Worm (Caenorhabditis elegans) whole organism, L1 larva: ENCODE results near the gene tag-120.

Source experiments
- C04F5.9 ChIP-seq: sonication (generic microtip); optimal IDR thresholded peaks from 2 replicates; lab custom pipeline; 2016; ENCODE audit warnings: missing genetic modification characterization, missing compliant biosample characterization
- C16A3.4 ChIP-seq: fragments of 150-350 bp; optimal IDR thresholded peaks from 2 replicates; lab custom pipeline; 2014; ENCODE audit warnings: missing biosample characterization, missing genetic modification characterization
- C34B4.2 ChIP-seq: sonication (generic microtip); optimal IDR thresholded peaks from 2 replicates; lab custom pipeline; 2017; ENCODE audit warnings: mild to moderate bottlenecking, missing genetic modification characterization, missing compliant biosample characterization
- F16B12.6 ChIP-seq: fragments of 150-350 bp; optimal IDR thresholded peaks from 2 replicates; lab custom pipeline; 2014; ENCODE audit warnings: missing biosample characterization, missing genetic modification characterization
- Y116A8C.19 ChIP-seq: sonication (generic microtip); optimal IDR thresholded peaks from 2 replicates; lab custom pipeline; 2016; ENCODE audit warnings: missing compliant biosample characterization, missing genetic modification characterization, borderline replicate concordance
- alr-1 ChIP-seq: fragments of 200-800 bp; sonication (Bioruptor generic); optimal IDR thresholded peaks from 2 replicates; lab custom pipeline; 2018; ENCODE audit warnings: borderline replicate concordance, mild to moderate bottlenecking, missing genetic modification characterization, missing compliant biosample characterization
- ama-1 ChIP-seq: fragments of 150-350 bp; optimal IDR thresholded peaks from 2 replicates; lab custom pipeline; 2014
- blmp-1 ChIP-seq: fragments of 150-350 bp; optimal IDR thresholded peaks from 2 replicates; lab custom pipeline; 2014; ENCODE audit warnings: missing biosample characterization, missing genetic modification characterization
- ceh-82 ChIP-seq, 3 experiments: fragments of 150-350 bp in 1 of 3; sonication (generic microtip) in 2 of 3; optimal IDR thresholded peaks; 2 replicates each; lab custom pipeline; 2014 to 2017; ENCODE audit warnings: missing biosample characterization in 3 of 3, missing genetic modification characterization in 3 of 3
- dpl-1 ChIP-seq, 3 experiments: fragments of 150-350 bp in 2 of 3; sonication (generic microtip) in 1 of 3; optimal IDR thresholded peaks; 2 replicates each; lab custom pipeline; 2014 to 2017; ENCODE audit warnings: missing biosample characterization in 3 of 3, missing genetic modification characterization in 3 of 3, missing genetic modification reagents in 3 of 3
- dsc-1 ChIP-seq: sonication (generic microtip); optimal IDR thresholded peaks from 2 replicates; lab custom pipeline; 2016; ENCODE audit warnings: mild to moderate bottlenecking, missing genetic modification characterization, missing compliant biosample characterization
- efl-3 ChIP-seq: fragments of 200-800 bp; sonication (Bioruptor generic); optimal IDR thresholded peaks from 2 replicates; lab custom pipeline; 2018; ENCODE audit warnings: mild to moderate bottlenecking, missing genetic modification characterization, missing compliant biosample characterization
- elt-2 ChIP-seq: sonication (generic microtip); optimal IDR thresholded peaks from 2 replicates; lab custom pipeline; 2016; ENCODE audit warnings: missing genetic modification characterization, mild to moderate bottlenecking, inconsistent platforms, missing compliant biosample characterization, missing genetic modification reagents
- elt-3 ChIP-seq, 6 experiments: fragments of 150-350 bp in 1 of 6; sonication (generic microtip); optimal IDR thresholded peaks; 2 replicates each; lab custom pipeline; 2017 to 2018; ENCODE audit warnings: missing biosample characterization in 6 of 6, missing genetic modification characterization in 6 of 6, inconsistent platforms in 1 of 6
- ets-5 ChIP-seq: fragments of 200-800 bp; sonication (Bioruptor generic); IDR thresholded peaks from 2 replicates; pipeline ENCODE4 v1.3.6; 2022; ENCODE audit warnings: missing genetic modification characterization, missing compliant biosample characterization
- fkh-10 ChIP-seq: sonication (generic microtip); optimal IDR thresholded peaks from 2 replicates; lab custom pipeline; 2017; ENCODE audit warnings: missing biosample characterization, missing genetic modification reagents, missing genetic modification characterization
- fkh-4 ChIP-seq: sonication (generic microtip); optimal IDR thresholded peaks from 2 replicates; lab custom pipeline; 2016; ENCODE audit warnings: missing compliant biosample characterization, missing genetic modification characterization, borderline replicate concordance
- hlh-17 ChIP-seq: fragments of 200-800 bp; sonication (Bioruptor generic); optimal IDR thresholded peaks from 2 replicates; lab custom pipeline; 2018; ENCODE audit warnings: missing genetic modification characterization, mild to moderate bottlenecking, missing compliant biosample characterization, moderate library complexity, borderline replicate concordance
- hpl-2 ChIP-seq: fragments of 150-350 bp; optimal IDR thresholded peaks from 2 replicates; lab custom pipeline; 2014; ENCODE audit warnings: missing biosample characterization, missing genetic modification reagents, missing genetic modification characterization
- jun-1 ChIP-seq: fragments of 150-350 bp; optimal IDR thresholded peaks from 2 replicates; lab custom pipeline; 2014; ENCODE audit warnings: missing biosample characterization, missing genetic modification reagents, missing genetic modification characterization
- lin-13 ChIP-seq: fragments of 150-350 bp; optimal IDR thresholded peaks from 2 replicates; lab custom pipeline; 2014; ENCODE audit warnings: missing biosample characterization, missing genetic modification reagents, missing genetic modification characterization
- lin-14 ChIP-seq: fragments of 200-800 bp; sonication (Bioruptor generic); optimal IDR thresholded peaks from 2 replicates; lab custom pipeline; 2018; ENCODE audit warnings: mild to moderate bottlenecking, missing genetic modification characterization, moderate library complexity, missing compliant biosample characterization
- lin-15B ChIP-seq: fragments of 150-350 bp; sonication (generic microtip); optimal IDR thresholded peaks from 3 replicates; lab custom pipeline; 2014; ENCODE audit warnings: missing biosample characterization, missing genetic modification characterization
- lin-35 ChIP-seq, 2 experiments: fragments of 150-350 bp; optimal IDR thresholded peaks; 2 replicates each; lab custom pipeline; 2014; ENCODE audit warnings: missing biosample characterization in 2 of 2, missing genetic modification characterization in 2 of 2, missing genetic modification reagents in 2 of 2
- lir-3 ChIP-seq: sonication (generic microtip); optimal IDR thresholded peaks from 2 replicates; lab custom pipeline; 2016; ENCODE audit warnings: mild to moderate bottlenecking, missing genetic modification characterization, moderate library complexity, missing compliant biosample characterization; ENCODE audit not compliant: poor library complexity
- lsy-2 ChIP-seq, 2 experiments: fragments of 150-350 bp; optimal IDR thresholded peaks; 2 replicates each; lab custom pipeline; 2014; ENCODE audit warnings: missing biosample characterization in 2 of 2, missing genetic modification characterization in 2 of 2
- mab-9 ChIP-seq: fragments of 200-800 bp; sonication (Bioruptor generic); IDR thresholded peaks from 2 replicates; pipeline ENCODE4 v1.3.6; 2022; ENCODE audit warnings: missing genetic modification reagents, missing genetic modification characterization, missing compliant biosample characterization
- mep-1 ChIP-seq: fragments of 150-350 bp; optimal IDR thresholded peaks from 2 replicates; lab custom pipeline; 2014; ENCODE audit warnings: missing biosample characterization, missing genetic modification characterization
- nhr-11 ChIP-seq: fragments of 150-350 bp; optimal IDR thresholded peaks from 2 replicates; lab custom pipeline; 2014; ENCODE audit warnings: missing biosample characterization, missing genetic modification characterization
- nhr-19 ChIP-seq: fragments of 200-800 bp; sonication (Bioruptor generic); conservative IDR thresholded peaks from 2 replicates; pipeline ENCODE4 v1.3.6; 2022; ENCODE audit warnings: missing genetic modification characterization, missing compliant biosample characterization
- nhr-71 ChIP-seq: sonication (generic microtip); optimal IDR thresholded peaks from 2 replicates; lab custom pipeline; 2016; ENCODE audit warnings: mild to moderate bottlenecking, missing genetic modification characterization, moderate library complexity, missing compliant biosample characterization
- nhr-85 ChIP-seq: sonication (generic microtip); peaks from one replicate; lab custom pipeline; 2016; ENCODE audit warnings: missing genetic modification characterization, inconsistent platforms, missing compliant biosample characterization
- nhr-90 ChIP-seq: sonication (generic microtip); optimal IDR thresholded peaks from 2 replicates; lab custom pipeline; 2016; ENCODE audit warnings: mild to moderate bottlenecking, missing genetic modification characterization, missing compliant biosample characterization; ENCODE audit not compliant: poor library complexity
- pqm-1 ChIP-seq: sonication (generic microtip); optimal IDR thresholded peaks from 3 replicates; lab custom pipeline; 2017; ENCODE audit warnings: missing biosample characterization, missing genetic modification characterization
- rnt-1 ChIP-seq: sonication (generic microtip); optimal IDR thresholded peaks from 2 replicates; lab custom pipeline; 2016; ENCODE audit warnings: mild to moderate bottlenecking, missing genetic modification characterization, moderate library complexity, missing compliant biosample characterization
- sox-4 ChIP-seq: sonication (generic microtip); optimal IDR thresholded peaks from 2 replicates; lab custom pipeline; 2016; ENCODE audit warnings: missing genetic modification characterization, missing compliant biosample characterization
- unc-130 ChIP-seq: fragments of 150-350 bp; optimal IDR thresholded peaks from 2 replicates; lab custom pipeline; 2017; ENCODE audit warnings: missing biosample characterization, missing genetic modification characterization, inconsistent platforms
- unc-30 ChIP-seq: sonication (generic microtip); optimal IDR thresholded peaks from 2 replicates; lab custom pipeline; 2017; ENCODE audit warnings: missing biosample characterization, missing genetic modification characterization
- unc-62 ChIP-seq: fragments of 150-350 bp; optimal IDR thresholded peaks from 2 replicates; lab custom pipeline; 2014; ENCODE audit warnings: missing biosample characterization, missing genetic modification reagents, missing genetic modification characterization
- unc-86 ChIP-seq: sonication (generic microtip); optimal IDR thresholded peaks from 2 replicates; lab custom pipeline; 2016; ENCODE audit warnings: missing genetic modification characterization, missing compliant biosample characterization
- unc-98 ChIP-seq: fragments of 200-800 bp; sonication (Bioruptor generic); IDR thresholded peaks from 2 replicates; pipeline ENCODE4 v1.3.6; 2022; ENCODE audit warnings: missing genetic modification characterization, missing compliant biosample characterization
- vab-15 ChIP-seq: sonication (generic microtip); optimal IDR thresholded peaks from 2 replicates; lab custom pipeline; 2017; ENCODE audit warnings: missing genotype, mild to moderate bottlenecking, missing genetic modification characterization, missing compliant biosample characterization
- xbp-1 ChIP-seq: sonication (generic microtip); optimal IDR thresholded peaks from 2 replicates; lab custom pipeline; 2016; ENCODE audit warnings: missing genetic modification characterization, missing compliant biosample characterization
- zip-4 ChIP-seq: fragments of 200-800 bp; sonication (Bioruptor generic); optimal IDR thresholded peaks from 2 replicates; lab custom pipeline; 2018; ENCODE audit warnings: mild to moderate bottlenecking, missing genetic modification characterization, moderate library complexity, missing compliant biosample characterization
- ztf-11 ChIP-seq, 2 experiments: sonication (generic microtip); optimal IDR thresholded peaks; 2 replicates each; lab custom pipeline; 2016 to 2017; ENCODE audit warnings: missing genetic modification characterization in 2 of 2, missing biosample characterization in 1 of 2, missing compliant biosample characterization in 1 of 2

tag-120 gene

DNA sequence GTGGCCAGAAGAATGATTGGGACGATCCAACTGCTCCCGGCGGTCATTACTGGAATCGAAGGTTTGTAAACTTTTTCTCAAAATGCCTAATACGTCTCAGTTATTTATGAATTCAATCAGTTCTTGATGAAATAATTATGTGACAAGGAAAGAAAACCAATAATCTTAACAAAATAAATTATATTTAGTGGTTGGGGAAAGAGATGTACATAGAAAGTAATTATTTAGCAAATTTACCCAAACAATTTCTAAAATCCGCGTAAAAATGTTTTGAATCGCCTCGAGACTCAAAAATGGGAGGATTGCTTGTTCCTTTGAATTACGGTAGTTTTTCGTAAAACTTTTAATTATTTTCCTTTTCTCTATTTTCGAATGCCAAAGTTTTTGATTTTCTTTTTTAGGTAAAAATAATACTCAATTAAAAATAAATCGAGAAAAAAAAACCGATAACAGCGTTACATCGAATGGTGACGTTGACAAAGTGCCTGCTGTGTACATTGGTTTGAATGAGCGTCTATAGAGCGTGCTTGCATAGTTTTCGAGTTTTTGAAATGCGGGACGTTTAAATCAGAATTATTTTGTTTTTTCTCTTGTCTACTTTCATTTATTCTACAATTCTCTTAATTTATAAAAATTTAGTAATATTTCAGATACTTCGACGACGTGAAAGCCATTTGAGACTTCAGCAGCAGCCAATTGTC lies 20.0 kb upstream of the tag-120 start, which contains the start of the genes aagr-3 and drap-1 (continued):
- TF ChIP-seq lin-13 (peak; percentile 39), C16A3.4 (tag; lab: Kevin White, UChicago) (peak; percentile 76), rnt-1 (tag; lab: Kevin White, UChicago) (peak; percentile 12), lsy-2 (tag; optimal IDR thresholded peaks at IDR 0.05; lab: Kevin White, UChicago) (peak; percentile 51 to 88), fkh-4 (tag; lab: Kevin White, UChicago) (no peak), mab-9 (GFP tag; lab: Robert Waterston, UW) (no peak), nhr-71 (tag; lab: Kevin White, UChicago) (peak; percentile 63), efl-3 (GFP tag; lab: Kevin White, UChicago) (no peak), jun-1 (peak; percentile 3), unc-98 (GFP tag; lab: Robert Waterston, UW) (no peak), nhr-11 (no peak), lin-14 (GFP tag; lab: Kevin White, UChicago) (peak; percentile 58), elt-2 (tag; lab: Kevin White, UChicago) (peak; percentile 11), lin-15B (tag; lab: Kevin White, UChicago) (peak; percentile 56), unc-30 (no peak), hlh-17 (GFP tag; lab: Kevin White, UChicago) (no peak), Y116A8C.19 (tag; lab: Kevin White, UChicago) (no peak), xbp-1 (tag; lab: Kevin White, UChicago) (peak; percentile 99), ceh-82 (tag; optimal IDR thresholded peaks at IDR 0.05; lab: Kevin White, UChicago) (peak in 1 of 3 experiments; percentile 31), unc-62 (no peak), dsc-1 (tag; lab: Kevin White, UChicago) (no peak), sox-4 (no peak), mep-1 (tag; lab: Kevin White, UChicago) (peak; percentile 54), alr-1 (tag; lab: Kevin White, UChicago) (no peak), ama-1 (lab: Kevin White, UChicago) (peak; percentile 37), nhr-19 (GFP tag; lab: Robert Waterston, UW) (peak; percentile 40), lin-35 (GFP tag; optimal IDR thresholded peaks at IDR 0.05; lab: Kevin White, UChicago) (peak; percentile 79 to 89), blmp-1 (tag; lab: Kevin White, UChicago) (peak; percentile 67), C34B4.2 (tag; lab: Kevin White, UChicago) (no peak), hpl-2 (GFP tag; lab: Kevin White, UChicago) (no peak), zip-4 (GFP tag; lab: Kevin White, UChicago) (no peak), fkh-10 (GFP tag; lab: Kevin White, UChicago) (no peak), dpl-1 (GFP tag; optimal IDR thresholded peaks at IDR 0.05; lab: Kevin White, UChicago) (peak; percentile 52 to 84 (median 75)), nhr-90 (peak; percentile 50), nhr-85 (tag; lab: Kevin White, UChicago) (peak; percentile 52), pqm-1 (tag; lab: Kevin White, UChicago) (no peak), unc-86 (tag; lab: Kevin White, UChicago) (no peak), unc-130 (tag; lab: Kevin White, UChicago) (no peak)

DNA sequence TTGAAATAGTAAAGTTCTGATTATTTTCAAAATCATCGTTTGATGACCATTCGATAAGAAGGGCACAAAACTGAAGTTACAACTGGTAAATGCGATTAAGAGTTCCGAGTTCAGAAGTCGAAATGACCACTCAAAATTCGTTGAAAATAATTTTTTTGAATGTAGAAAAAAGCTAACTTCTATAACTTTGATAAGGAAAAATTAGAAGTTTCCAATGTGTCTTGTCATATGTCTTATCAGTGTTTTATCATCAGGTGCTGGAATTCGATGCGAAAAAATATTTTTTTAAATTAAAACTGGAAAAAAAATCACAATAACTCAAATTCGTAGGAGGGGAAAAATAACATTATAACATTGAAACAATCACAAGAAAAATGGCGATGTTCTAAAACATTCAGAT lies 16.1 kb upstream of the tag-120 start:
- TF ChIP-seq mab-9 (GFP tag; lab: Robert Waterston, UW) (no peak), elt-2 (tag; lab: Kevin White, UChicago) (peak; percentile 21), elt-3 (tag; optimal IDR thresholded peaks at IDR 0.05; lab: Kevin White, UChicago) (no peak), dsc-1 (tag; lab: Kevin White, UChicago) (no peak), lin-35 (GFP tag; optimal IDR thresholded peaks at IDR 0.05; lab: Kevin White, UChicago) (peak in 1 of 2 experiments; percentile 8), lir-3 (no peak), C04F5.9 (tag; lab: Kevin White, UChicago) (no peak), rnt-1 (tag; lab: Kevin White, UChicago) (no peak), C16A3.4 (tag; lab: Kevin White, UChicago) (no peak), dpl-1 (GFP tag; optimal IDR thresholded peaks at IDR 0.05; lab: Kevin White, UChicago) (no peak), vab-15 (tag; lab: Kevin White, UChicago) (no peak), ets-5 (GFP tag; lab: Robert Waterston, UW) (no peak), fkh-10 (GFP tag; lab: Kevin White, UChicago) (no peak), nhr-90 (no peak), unc-98 (GFP tag; lab: Robert Waterston, UW) (no peak), ztf-11 (tag; optimal IDR thresholded peaks at IDR 0.05; lab: Kevin White, UChicago) (no peak), nhr-11 (no peak), F16B12.6 (tag; lab: Kevin White, UChicago) (no peak)
